Fruit fly (Drosophila melanogaster) whole organism, embryonic: Measurements from ENCODE around the gene dia.
A peak's percentile ranks its signal among the peaks of the same experiment; 100 is the strongest.

Experiments used
- CG10321 ChIP-seq: fragments of 200-800 bp; sonication (Bioruptor generic); IDR thresholded peaks from 2 replicates; pipeline ENCODE4 v1.3.6; 2022; ENCODE audit warnings: missing biosample characterization, missing genetic modification characterization
- CG12071 ChIP-seq: fragments of 200-800 bp; sonication (Bioruptor generic); optimal IDR thresholded peaks from 3 replicates; lab custom pipeline; 2018; ENCODE audit warnings: missing biosample characterization, mild to moderate bottlenecking, missing genetic modification characterization
- CG12769 ChIP-seq: fragments of 200-800 bp; sonication (Bioruptor generic); optimal IDR thresholded peaks from 2 replicates; lab custom pipeline; 2019; ENCODE audit warnings: missing biosample characterization, mild to moderate bottlenecking, missing genetic modification characterization, moderate library complexity
- CG13123 ChIP-seq: fragments of 200-800 bp; sonication (Bioruptor generic); optimal IDR thresholded peaks from 2 replicates; lab custom pipeline; 2016; ENCODE audit warnings: missing biosample characterization, missing genetic modification characterization
- CG13296 ChIP-seq: fragments of 200-800 bp; sonication (Bioruptor generic); optimal IDR thresholded peaks from 3 replicates; lab custom pipeline; 2018; ENCODE audit warnings: missing biosample characterization, mild to moderate bottlenecking, missing genetic modification characterization
- CG13894 ChIP-seq: fragments of 200-800 bp; sonication (Bioruptor generic); optimal IDR thresholded peaks from 3 replicates; lab custom pipeline; 2018; ENCODE audit warnings: missing biosample characterization, mild to moderate bottlenecking, missing genetic modification characterization, moderate library complexity
- CG14860 ChIP-seq: fragments of 200-800 bp; sonication (Bioruptor generic); IDR thresholded peaks from 3 replicates; pipeline ENCODE4 v1.3.6; 2022; ENCODE audit warnings: missing biosample characterization, missing genetic modification characterization; ENCODE audit not compliant: partially characterized antibody
- CG17359 ChIP-seq: fragments of 200-800 bp; sonication (Bioruptor generic); optimal IDR thresholded peaks from 3 replicates; lab custom pipeline; 2018; ENCODE audit warnings: missing biosample characterization, mild to moderate bottlenecking, missing genetic modification characterization, moderate library complexity
- CG1832 ChIP-seq: fragments of 200-800 bp; sonication (Bioruptor generic); optimal IDR thresholded peaks from 2 replicates; lab custom pipeline; 2017; ENCODE audit warnings: missing biosample characterization, mild to moderate bottlenecking, missing genetic modification characterization, inconsistent platforms
- CG18599 ChIP-seq: fragments of 200-800 bp; sonication (Bioruptor generic); optimal IDR thresholded peaks from 3 replicates; lab custom pipeline; 2017; ENCODE audit warnings: missing biosample characterization, missing genetic modification characterization, mild to moderate bottlenecking, moderate library complexity, missing genetic modification reagents
- CG2875 ChIP-seq: fragments of 200-800 bp; sonication (Bioruptor generic); optimal IDR thresholded peaks from 2 replicates; lab custom pipeline; 2017; ENCODE audit warnings: missing biosample characterization, mild to moderate bottlenecking, missing genetic modification characterization, missing genetic modification reagents
- CG32532 ChIP-seq: fragments of 200-800 bp; sonication (Bioruptor generic); IDR thresholded peaks from 2 replicates; pipeline ENCODE4 v1.3.6; 2022; ENCODE audit warnings: missing biosample characterization, missing genetic modification characterization
- CG32767 ChIP-seq: fragments of 200-800 bp; sonication (Bioruptor generic); IDR thresholded peaks from 2 replicates; pipeline ENCODE4 v1.3.6; 2022; ENCODE audit warnings: missing biosample characterization, missing genetic modification characterization
- CG4404 ChIP-seq: fragments of 200-800 bp; sonication (Bioruptor generic); IDR thresholded peaks from 2 replicates; pipeline ENCODE4 v1.3.6; 2022; ENCODE audit warnings: missing biosample characterization, missing genetic modification characterization
- CG6813 ChIP-seq: fragments of 200-800 bp; sonication (Bioruptor generic); optimal IDR thresholded peaks from 2 replicates; lab custom pipeline; 2017; ENCODE audit warnings: missing biosample characterization, missing genetic modification characterization, mild to moderate bottlenecking, moderate library complexity, missing genetic modification reagents
- CG7556 ChIP-seq: fragments of 200-800 bp; sonication (Bioruptor generic); optimal IDR thresholded peaks from 2 replicates; lab custom pipeline; 2017; ENCODE audit warnings: missing biosample characterization, mild to moderate bottlenecking, missing genetic modification characterization
- CG9727 ChIP-seq: fragments of 200-800 bp; sonication (Bioruptor generic); optimal IDR thresholded peaks from 3 replicates; lab custom pipeline; 2017; ENCODE audit warnings: missing biosample characterization, mild to moderate bottlenecking, missing genetic modification characterization
- CoRest ChIP-seq: fragments of 200-800 bp; sonication (Bioruptor generic); optimal IDR thresholded peaks from 3 replicates; lab custom pipeline; 2018; ENCODE audit warnings: missing biosample characterization, mild to moderate bottlenecking, missing genetic modification characterization, moderate library complexity
- D19A ChIP-seq: fragments of 200-800 bp; optimal IDR thresholded peaks from 3 replicates; lab custom pipeline; 2019; ENCODE audit warnings: missing biosample characterization, mild to moderate bottlenecking, missing genetic modification characterization, moderate library complexity
- Dip3 ChIP-seq: fragments of 200-800 bp; sonication (Bioruptor generic); optimal IDR thresholded peaks from 3 replicates; lab custom pipeline; 2016; ENCODE audit warnings: missing biosample characterization, missing genetic modification characterization
- Dp ChIP-seq: fragments of 200-800 bp; sonication (Bioruptor generic); optimal IDR thresholded peaks from 2 replicates; lab custom pipeline; 2018; ENCODE audit warnings: missing biosample characterization, mild to moderate bottlenecking, missing genetic modification characterization, moderate library complexity
- Dref ChIP-seq: fragments of 200-800 bp; sonication (Bioruptor generic); IDR thresholded peaks from 2 replicates; pipeline ENCODE4 v1.3.6; 2022; ENCODE audit warnings: missing biosample characterization, missing genetic modification characterization
- H2.0 ChIP-seq: fragments of 200-800 bp; sonication (Bioruptor generic); IDR thresholded peaks from 2 replicates; pipeline ENCODE4 v1.3.6; 2022; ENCODE audit warnings: missing biosample characterization, missing genetic modification characterization
- Kr ChIP-seq: fragments of 200-800 bp; sonication (Bioruptor generic); optimal IDR thresholded peaks from 2 replicates; lab custom pipeline; 2017; ENCODE audit warnings: missing biosample characterization, mild to moderate bottlenecking, missing genetic modification characterization
- Lpt ChIP-seq: fragments of >200 bp; optimal IDR thresholded peaks from 2 replicates; lab custom pipeline; 2018; ENCODE audit warnings: missing biosample characterization, missing genetic modification characterization
- NfI ChIP-seq: fragments of 200-800 bp; sonication (Bioruptor generic); optimal IDR thresholded peaks from 3 replicates; lab custom pipeline; 2018; ENCODE audit warnings: missing biosample characterization, mild to moderate bottlenecking, missing genetic modification characterization, moderate library complexity
- Sox100B ChIP-seq: fragments of 200-800 bp; sonication (Bioruptor generic); optimal IDR thresholded peaks from 3 replicates; lab custom pipeline; 2018; ENCODE audit warnings: missing biosample characterization, mild to moderate bottlenecking, missing genetic modification characterization
- Tbp ChIP-seq: fragments of >200 bp; optimal IDR thresholded peaks from 2 replicates; lab custom pipeline; 2018; ENCODE audit warnings: missing biosample characterization, missing genetic modification characterization
- Xbp1 ChIP-seq: fragments of 200-800 bp; sonication (Bioruptor generic); optimal IDR thresholded peaks from 3 replicates; lab custom pipeline; 2016; ENCODE audit warnings: missing biosample characterization, mild to moderate bottlenecking, missing genetic modification characterization
- ap ChIP-seq: fragments of 200-800 bp; sonication (Bioruptor generic); IDR thresholded peaks from 2 replicates; pipeline ENCODE4 v1.3.6; 2022; ENCODE audit warnings: missing biosample characterization, missing genetic modification characterization
- az2 ChIP-seq: fragments of 200-800 bp; sonication (Bioruptor generic); optimal IDR thresholded peaks from 3 replicates; lab custom pipeline; 2016; ENCODE audit warnings: missing biosample characterization, missing genetic modification characterization
- caup ChIP-seq: fragments of 200-800 bp; sonication (Bioruptor generic); optimal IDR thresholded peaks from 3 replicates; lab custom pipeline; 2017; ENCODE audit warnings: missing biosample characterization, mild to moderate bottlenecking, missing genetic modification characterization, moderate library complexity; ENCODE audit not compliant: severe bottlenecking
- crp ChIP-seq, 2 experiments: fragments of 200-800 bp; sonication (Bioruptor generic); optimal IDR thresholded peaks; 2 replicates in 1 of 2; 3 replicates in 1 of 2; lab custom pipeline; 2017; ENCODE audit warnings: missing biosample characterization in 2 of 2, missing genetic modification characterization in 2 of 2, mild to moderate bottlenecking in 1 of 2, moderate library complexity in 1 of 2
- dimm ChIP-seq: fragments of 200-800 bp; sonication (Bioruptor generic); IDR thresholded peaks from 2 replicates; pipeline ENCODE4 v1.3.6; 2022; ENCODE audit warnings: missing biosample characterization, missing genetic modification characterization
- dmrt11E ChIP-seq: fragments of 200-800 bp; sonication (Bioruptor generic); optimal IDR thresholded peaks from 3 replicates; lab custom pipeline; 2018; ENCODE audit warnings: missing biosample characterization, mild to moderate bottlenecking, missing genetic modification characterization, moderate library complexity
- dmrt99B ChIP-seq: fragments of 200-800 bp; sonication (Bioruptor generic); optimal IDR thresholded peaks from 2 replicates; lab custom pipeline; 2018; ENCODE audit warnings: missing biosample characterization, mild to moderate bottlenecking, missing genetic modification characterization, moderate library complexity
- ewg ChIP-seq: fragments of 200-800 bp; sonication (Bioruptor generic); optimal IDR thresholded peaks from 3 replicates; lab custom pipeline; 2017; ENCODE audit warnings: mild to moderate bottlenecking, missing biosample characterization, missing genetic modification reagents, missing genetic modification characterization
- fd64A ChIP-seq: fragments of 200-800 bp; sonication (Bioruptor generic); optimal IDR thresholded peaks from 3 replicates; lab custom pipeline; 2018; ENCODE audit warnings: missing biosample characterization, mild to moderate bottlenecking, missing genetic modification characterization
- gro ChIP-seq: fragments of 200-800 bp; sonication (Bioruptor generic); optimal IDR thresholded peaks from 2 replicates; lab custom pipeline; 2016; ENCODE audit warnings: missing biosample characterization, missing genetic modification characterization
- hth ChIP-seq: fragments of >200 bp; optimal IDR thresholded peaks from 2 replicates; lab custom pipeline; 2017; ENCODE audit warnings: inconsistent platforms
- lola ChIP-seq, 3 experiments: fragments of >200 bp in 2 of 3; fragments of 200-800 bp in 1 of 3; sonication (Bioruptor generic) in 1 of 3; optimal IDR thresholded peaks; 2 replicates each; lab custom pipeline; 2017 to 2019; ENCODE audit warnings: missing biosample characterization in 3 of 3, missing genetic modification characterization in 3 of 3, mild to moderate bottlenecking in 1 of 3, moderate library complexity in 1 of 3
- nom ChIP-seq: fragments of 200-800 bp; sonication (Bioruptor generic); optimal IDR thresholded peaks from 2 replicates; lab custom pipeline; 2017; ENCODE audit warnings: missing biosample characterization, missing genetic modification characterization, mild to moderate bottlenecking, moderate library complexity, missing genetic modification reagents
- otp ChIP-seq: fragments of 200-800 bp; sonication (Bioruptor generic); IDR thresholded peaks from 3 replicates; pipeline ENCODE4, ENCODE4 v1.3.6; 2022; ENCODE audit warnings: missing biosample characterization, missing genetic modification characterization
- pho ChIP-seq: fragments of 200-800 bp; sonication (Bioruptor generic); optimal IDR thresholded peaks from 2 replicates; lab custom pipeline; 2016; ENCODE audit warnings: missing biosample characterization, missing genetic modification characterization
- sisA ChIP-seq: fragments of 200-800 bp; sonication (Bioruptor generic); IDR thresholded peaks from 2 replicates; pipeline ENCODE4 v1.3.6; 2022; ENCODE audit warnings: missing biosample characterization, missing genetic modification characterization
- unc-4 ChIP-seq: fragments of 200-800 bp; sonication (Bioruptor generic); IDR thresholded peaks from 2 replicates; pipeline ENCODE4 v1.3.6; 2022; ENCODE audit warnings: missing biosample characterization, missing genetic modification characterization; ENCODE audit not compliant: partially characterized antibody
- zen ChIP-seq: fragments of 200-800 bp; sonication (Bioruptor generic); optimal IDR thresholded peaks from 3 replicates; lab custom pipeline; 2018; ENCODE audit warnings: missing biosample characterization, mild to moderate bottlenecking, missing genetic modification characterization, moderate library complexity

Gene dia

DNA sequence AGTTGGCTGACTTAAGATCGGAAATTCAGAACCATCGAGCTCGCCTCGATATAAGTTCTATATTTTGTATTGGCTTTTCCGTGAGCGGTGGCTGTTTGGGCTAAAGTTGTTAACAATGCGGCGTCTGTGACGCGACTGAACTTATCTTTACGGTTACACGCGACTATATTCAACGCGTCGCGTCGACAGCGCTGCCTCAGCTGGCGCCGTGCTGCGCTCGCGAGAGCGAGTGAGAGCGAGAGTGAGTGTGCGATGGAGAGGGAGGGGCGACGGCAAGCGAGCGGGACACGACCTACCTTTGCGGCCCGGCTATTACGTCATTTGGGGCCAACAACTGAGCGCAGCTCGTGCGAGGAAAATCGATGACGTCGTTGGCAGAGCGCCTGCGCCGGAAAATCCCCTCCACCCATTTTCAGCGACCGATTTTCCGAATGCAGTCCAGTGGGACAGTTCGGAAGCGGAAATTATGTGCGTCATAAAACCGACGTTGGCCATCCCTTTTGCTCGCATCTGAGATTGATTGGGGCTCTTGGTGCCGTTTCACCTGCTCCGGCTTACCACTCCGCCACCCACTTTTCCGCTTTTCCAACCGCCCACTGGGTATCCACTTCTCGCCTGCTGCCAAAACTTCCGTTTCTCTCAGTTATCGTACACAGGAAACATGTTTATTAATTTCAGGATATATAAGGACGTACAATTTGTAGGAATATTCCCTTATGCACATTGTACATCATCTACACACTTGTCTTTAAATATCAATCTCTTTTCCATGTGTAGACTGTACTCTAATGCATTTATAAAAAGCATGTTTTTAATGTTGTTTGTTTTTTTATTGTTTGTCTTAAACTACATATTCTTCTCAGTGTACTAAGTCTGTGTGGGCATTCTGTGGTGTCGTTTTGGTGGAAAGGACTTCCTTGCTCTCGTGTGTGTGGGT, 43.2 kb upstream of the dia start, which contains the start of gene Hr38 (continued):
- TF ChIP-seq CG10321 (GFP tag; lab: Robert Waterston, UW) (peak; percentile 65), az2 (GFP tag; lab: Kevin White, UChicago) (peak; percentile 18), Dref (GFP tag; lab: Robert Waterston, UW) (no peak), pho (GFP tag; lab: Kevin White, UChicago) (peak; percentile 55), D19A (tag; lab: Kevin White, UChicago) (peak; percentile 13), CG17359 (peak; percentile 64), NfI (GFP tag; lab: Kevin White, UChicago) (peak; percentile 41), unc-4 (peak; percentile 45; the same call in 1 of the 2 replicates), Dip3 (GFP tag; lab: Kevin White, UChicago) (peak; percentile 50), Dp (GFP tag; lab: Kevin White, UChicago) (no peak), zen (tag; lab: Kevin White, UChicago) (no peak), crp (GFP tag; optimal IDR thresholded peaks at IDR 0.05; lab: Kevin White, UChicago) (no peak), CG13296 (GFP tag; lab: Kevin White, UChicago) (peak; percentile 50), CG13894 (tag; lab: Kevin White, UChicago) (peak; percentile 82), ewg (GFP tag; lab: Kevin White, UChicago) (peak; percentile 95), CG13123 (no peak), Tbp (GFP tag; lab: Kevin White, UChicago) (no peak), dimm (GFP tag; lab: Robert Waterston, UW) (no peak), H2.0 (GFP tag; lab: Robert Waterston, UW) (no peak), CG6813 (GFP tag; lab: Kevin White, UChicago) (peak; percentile 18), caup (peak; percentile 39), CG12071 (GFP tag; lab: Kevin White, UChicago) (peak; percentile 54), CG4404 (GFP tag; lab: Robert Waterston, UW) (no peak), sisA (GFP tag; lab: Robert Waterston, UW) (peak; percentile 49), CG9727 (peak; percentile 27), CoRest (peak; percentile 44), lola (GFP tag; optimal IDR thresholded peaks at IDR 0.05; lab: Kevin White, UChicago) (no peak), hth (lab: Kevin White, UChicago) (no peak), CG1832 (GFP tag; lab: Kevin White, UChicago) (peak; percentile 47), CG12769 (tag; lab: Kevin White, UChicago) (peak; percentile 73), nom (GFP tag; lab: Kevin White, UChicago) (no peak), CG7556 (GFP tag; lab: Kevin White, UChicago) (peak; percentile 72), Xbp1 (GFP tag; lab: Kevin White, UChicago) (peak; percentile 45), Lpt (GFP tag; lab: Kevin White, UChicago) (no peak), ap (no peak), CG32532 (GFP tag; lab: Robert Waterston, UW) (peak; percentile 46; the same call in 1 of the 2 replicates), dmrt99B (peak; percentile 73), CG14860 (GFP tag; lab: Robert Waterston, UW) (no peak), fd64A (no peak), otp (GFP tag; lab: Robert Waterston, UW) (no peak; the same call in 2 of the 3 replicates), CG32767 (GFP tag; lab: Robert Waterston, UW) (no peak), Sox100B (GFP tag; lab: Kevin White, UChicago) (peak; percentile 9), CG2875 (GFP tag; lab: Kevin White, UChicago) (no peak), dmrt11E (no peak), CG18599 (GFP tag; lab: Kevin White, UChicago) (peak; percentile 92), gro (GFP tag; lab: Kevin White, UChicago) (peak; percentile 45), Kr (GFP tag; lab: Kevin White, UChicago) (no peak)
